Fruit fly (Drosophila melanogaster): ENCODE results near the gene slpr.

Gene slpr

DNA sequence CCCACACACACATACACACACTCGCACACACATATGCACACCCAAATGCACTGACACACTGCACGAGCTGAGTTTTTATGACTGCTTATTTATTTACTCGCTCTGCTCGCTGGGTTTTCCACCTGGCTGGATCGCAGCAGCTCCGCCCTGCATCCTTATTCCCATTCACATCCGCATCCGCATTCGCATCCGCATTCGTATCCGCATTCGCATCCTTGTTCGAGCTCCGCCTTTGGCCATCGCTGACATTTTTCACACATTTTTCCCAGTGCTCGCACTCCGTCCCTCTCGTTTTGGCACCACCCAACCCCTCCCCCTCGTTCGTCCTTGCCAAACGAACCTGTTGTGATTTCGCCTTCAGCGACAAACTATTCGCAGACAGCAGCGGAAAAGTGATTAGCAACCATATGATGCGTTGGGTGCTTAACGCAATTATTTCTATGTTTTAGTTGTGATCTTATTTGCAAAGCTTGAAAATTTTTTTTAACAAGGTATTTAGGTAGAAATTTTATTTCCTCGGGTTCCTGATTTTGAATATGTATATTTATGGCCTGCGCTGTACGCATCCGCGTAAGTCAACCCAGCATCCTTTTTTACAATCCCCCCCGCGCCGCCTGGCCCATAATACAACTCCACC is 34.2 kb upstream of the slpr start:
- TF ChIP-seq CG4496 (GFP tag; IDR thresholded peaks at IDR 0.05) (peak; percentile 84), EcR (GFP tag; optimal IDR thresholded peaks at IDR 0.05) (no peak), CG32121 (GFP tag; IDR thresholded peaks at IDR 0.05) (peak; percentile 61), Ets98B (GFP tag; IDR thresholded peaks at IDR 0.05) (peak; percentile 54), D1 (tag; optimal IDR thresholded peaks at IDR 0.05) (no peak), CG17806 (tag; optimal IDR thresholded peaks at IDR 0.05) (peak; percentile 83), CG8159 (tag; optimal IDR thresholded peaks at IDR 0.05) (peak; percentile 87), CG9948 (tag; optimal IDR thresholded peaks at IDR 0.05) (peak; percentile 80), CG12605 (GFP tag; IDR thresholded peaks at IDR 0.05) (peak; percentile 63), CG8301 (tag; optimal IDR thresholded peaks at IDR 0.05) (peak; percentile 65), CG34367 (tag; optimal IDR thresholded peaks at IDR 0.05) (peak; percentile 83), gl (tag; optimal IDR thresholded peaks at IDR 0.05) (peak; percentile 65), CG14655 (GFP tag; optimal IDR thresholded peaks at IDR 0.05) (peak; percentile 75), Snoo (tag; optimal IDR thresholded peaks at IDR 0.05) (peak; percentile 61), Pif1A (GFP tag; optimal IDR thresholded peaks at IDR 0.05) (peak; percentile 57), fd96Ca (GFP tag; IDR thresholded peaks at IDR 0.05) (peak; percentile 83), CG10348 (GFP tag; IDR thresholded peaks at IDR 0.05) (no peak), Pif1B (GFP tag; optimal IDR thresholded peaks at IDR 0.05) (peak; percentile 67), CG13204 (GFP tag; optimal IDR thresholded peaks at IDR 0.05) (peak; percentile 69), CG15710 (tag; optimal IDR thresholded peaks at IDR 0.05) (peak; percentile 81), rn (GFP tag; IDR thresholded peaks at IDR 0.05) (0 out of 2 replicates have a peak, but pooled peaks have one; percentile 33)

DNA sequence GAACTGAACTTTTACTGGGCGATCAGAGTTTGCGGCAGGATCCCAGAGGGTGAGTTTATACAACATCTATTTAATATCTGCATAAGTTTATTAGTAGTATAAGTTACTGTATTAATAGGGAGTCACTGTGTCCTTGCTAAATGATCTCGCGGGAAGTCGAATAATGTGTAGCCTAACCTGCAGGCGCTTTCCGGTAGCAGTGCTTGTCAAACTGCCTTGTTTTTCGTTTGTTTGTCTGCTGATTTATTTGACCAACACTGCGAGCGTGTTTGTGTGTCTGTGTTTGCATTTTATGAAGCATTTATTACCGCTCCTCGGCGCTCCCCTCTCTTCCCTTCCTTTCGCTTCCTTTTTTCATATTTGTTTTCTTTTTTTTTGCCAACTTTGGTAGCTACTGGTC is 33.6 kb upstream of the slpr start:
- no peak for TF ChIP-seq CG8159 (tag; optimal IDR thresholded peaks at IDR 0.05)
- no peak for TF ChIP-seq rn (GFP tag; IDR thresholded peaks at IDR 0.05)
- TF ChIP-seq CG10348 (GFP tag; IDR thresholded peaks at IDR 0.05) = no peak
- TF ChIP-seq fd96Ca (GFP tag; IDR thresholded peaks at IDR 0.05) = no peak
- no peak for TF ChIP-seq CG12605 (GFP tag; IDR thresholded peaks at IDR 0.05)
- no peak for TF ChIP-seq Pif1A (GFP tag; optimal IDR thresholded peaks at IDR 0.05)

DNA sequence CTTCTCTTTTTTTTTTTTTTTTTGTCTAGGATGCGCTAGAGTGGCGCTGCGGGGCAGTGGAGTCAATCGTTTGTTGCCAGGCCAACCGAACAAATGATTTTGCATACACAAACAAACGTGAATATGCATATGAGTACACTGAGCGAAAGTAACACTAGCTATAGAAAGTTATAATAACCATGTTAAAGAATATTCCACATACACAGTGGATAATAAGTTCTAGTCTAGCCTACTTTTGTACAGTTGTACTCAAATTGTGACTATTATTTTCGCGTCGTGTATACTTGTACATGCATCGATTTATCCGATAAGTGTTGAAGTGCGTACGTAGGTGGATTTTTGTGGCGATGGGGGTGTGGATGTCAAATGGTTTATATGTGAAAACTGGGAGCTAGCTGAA is 30.1 kb upstream of the slpr start:
- TF ChIP-seq CG15710 (tag; optimal IDR thresholded peaks at IDR 0.05) (peak; percentile 14), rn (GFP tag; IDR thresholded peaks at IDR 0.05) (no peak), CG17806 (tag; optimal IDR thresholded peaks at IDR 0.05) (peak; percentile 5), CG4496 (GFP tag; IDR thresholded peaks at IDR 0.05) (peak; percentile 61; the same call in 2 of the 3 replicates), CG8301 (tag; optimal IDR thresholded peaks at IDR 0.05) (peak; percentile 26), CG10348 (GFP tag; IDR thresholded peaks at IDR 0.05) (no peak), CG9948 (tag; optimal IDR thresholded peaks at IDR 0.05) (peak; percentile 3), fd96Ca (GFP tag; IDR thresholded peaks at IDR 0.05) (0 out of 3 replicates have a peak, but pooled peaks have one; percentile 34), EcR (GFP tag; optimal IDR thresholded peaks at IDR 0.05) (no peak), CG13204 (GFP tag; optimal IDR thresholded peaks at IDR 0.05) (no peak), Pif1A (GFP tag; optimal IDR thresholded peaks at IDR 0.05) (peak; percentile 31), CG12605 (GFP tag; IDR thresholded peaks at IDR 0.05) (no peak), Snoo (tag; optimal IDR thresholded peaks at IDR 0.05) (no peak), CG8159 (tag; optimal IDR thresholded peaks at IDR 0.05) (peak; percentile 19), D1 (tag; optimal IDR thresholded peaks at IDR 0.05) (no peak), CG32121 (GFP tag; IDR thresholded peaks at IDR 0.05) (0 out of 2 replicates have a peak, but pooled peaks have one; percentile 26), Pif1B (GFP tag; optimal IDR thresholded peaks at IDR 0.05) (no peak), CG14655 (GFP tag; optimal IDR thresholded peaks at IDR 0.05) (peak; percentile 20), gl (tag; optimal IDR thresholded peaks at IDR 0.05) (no peak), Ets98B (GFP tag; IDR thresholded peaks at IDR 0.05) (peak; percentile 46), CG34367 (tag; optimal IDR thresholded peaks at IDR 0.05) (no peak)

DNA sequence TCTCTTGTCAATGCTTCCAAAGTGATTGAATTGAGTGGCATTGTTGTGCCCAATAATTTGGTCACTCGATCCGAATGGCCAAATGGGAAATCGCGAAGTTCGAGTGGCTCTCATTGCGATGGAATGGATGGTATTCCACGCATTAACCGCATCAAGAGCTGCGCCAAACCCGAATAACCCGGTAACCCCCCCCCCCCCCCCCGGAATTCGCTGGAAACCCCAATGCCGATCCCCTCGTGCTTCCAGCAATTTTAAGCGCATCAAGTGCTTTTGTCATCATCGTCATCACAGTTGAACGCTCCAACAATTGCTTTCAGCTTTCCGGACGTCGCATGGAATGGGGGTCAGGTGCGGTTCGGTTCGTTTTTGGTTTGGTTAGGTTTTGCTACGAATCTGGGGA is 29.6 kb upstream of the slpr start:
- TF ChIP-seq CG12605 (GFP tag; IDR thresholded peaks at IDR 0.05) (no peak), CG8301 (tag; optimal IDR thresholded peaks at IDR 0.05) (no peak), D1 (tag; optimal IDR thresholded peaks at IDR 0.05) (no peak)

DNA sequence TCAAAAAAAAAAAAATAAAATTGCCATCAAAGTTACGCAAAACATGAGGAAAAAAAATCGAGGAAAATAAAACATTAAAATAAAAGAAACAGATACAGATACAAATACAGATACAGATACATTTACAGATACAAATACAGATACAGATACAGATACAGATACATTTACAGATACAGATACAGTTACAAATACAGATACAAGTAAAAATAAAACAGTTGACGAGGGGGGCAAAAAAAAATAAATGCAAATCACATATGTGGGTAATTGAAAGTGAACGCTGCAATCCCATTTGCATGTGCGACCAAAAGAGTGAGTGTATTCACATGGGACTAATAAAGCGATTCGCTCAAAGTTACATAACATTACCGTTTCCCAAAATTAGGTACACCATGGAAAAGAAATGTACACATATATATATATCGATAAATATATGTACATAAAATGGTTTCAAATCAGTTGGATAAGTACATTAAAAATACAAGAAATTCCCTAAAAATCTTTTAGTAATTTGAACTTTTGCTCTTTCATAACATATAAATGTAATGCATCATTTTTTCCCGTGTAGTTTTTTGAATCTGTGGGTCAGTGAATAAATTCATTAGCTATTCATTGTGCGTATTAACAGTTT is 28.8 kb upstream of the slpr start:
- TF ChIP-seq rn (GFP tag; IDR thresholded peaks at IDR 0.05) (no peak), EcR (GFP tag; optimal IDR thresholded peaks at IDR 0.05) (no peak), CG32121 (GFP tag; IDR thresholded peaks at IDR 0.05) (no peak), fd96Ca (GFP tag; IDR thresholded peaks at IDR 0.05) (no peak), CG13204 (GFP tag; optimal IDR thresholded peaks at IDR 0.05) (no peak), CG9948 (tag; optimal IDR thresholded peaks at IDR 0.05) (no peak), CG17806 (tag; optimal IDR thresholded peaks at IDR 0.05) (no peak), Snoo (tag; optimal IDR thresholded peaks at IDR 0.05) (no peak), Ets98B (GFP tag; IDR thresholded peaks at IDR 0.05) (peak; percentile 27; the same call in 1 of the 2 replicates), CG8301 (tag; optimal IDR thresholded peaks at IDR 0.05) (no peak), CG8159 (tag; optimal IDR thresholded peaks at IDR 0.05) (no peak), Pif1A (GFP tag; optimal IDR thresholded peaks at IDR 0.05) (no peak), gl (tag; optimal IDR thresholded peaks at IDR 0.05) (no peak), CG15710 (tag; optimal IDR thresholded peaks at IDR 0.05) (peak; percentile 12), CG34367 (tag; optimal IDR thresholded peaks at IDR 0.05) (no peak), CG12605 (GFP tag; IDR thresholded peaks at IDR 0.05) (peak; percentile 27; the same call in 1 of the 2 replicates), CG4496 (GFP tag; IDR thresholded peaks at IDR 0.05) (peak; percentile 34; the same call in 1 of the 3 replicates), CG10348 (GFP tag; IDR thresholded peaks at IDR 0.05) (no peak), D1 (tag; optimal IDR thresholded peaks at IDR 0.05) (no peak), Pif1B (GFP tag; optimal IDR thresholded peaks at IDR 0.05) (no peak), CG14655 (GFP tag; optimal IDR thresholded peaks at IDR 0.05) (no peak)
